Fruit fly (Drosophila melanogaster): ENCODE measurements around the gene Rcd4.
A peak's percentile ranks its signal among the peaks of the same experiment; 100 is the strongest.

Rcd4 gene

DNA sequence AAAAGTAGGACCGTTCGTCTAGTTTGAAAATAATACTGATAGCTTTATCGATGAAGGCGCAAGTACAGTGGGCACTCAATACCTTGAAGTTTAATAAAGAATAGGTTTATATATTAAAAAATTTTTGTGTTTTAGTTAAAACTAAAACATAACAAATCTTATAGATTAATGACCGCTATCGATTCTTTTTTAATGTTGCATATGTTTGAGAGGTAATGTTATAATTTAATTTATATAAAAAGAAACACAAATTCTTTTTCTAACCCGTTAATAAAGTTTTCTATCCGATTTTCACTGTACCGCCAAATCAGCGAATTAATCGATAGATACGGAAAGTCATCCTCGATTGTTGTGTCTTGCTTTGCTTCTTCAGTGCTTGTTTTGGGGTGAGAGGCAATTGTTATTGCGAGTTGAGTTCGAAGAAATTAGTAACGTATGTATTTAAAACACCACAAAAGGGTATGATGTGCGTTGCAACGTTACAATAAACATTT lies 1.5 kb downstream of the Rcd4 start, which contains the start of the genes Dad1 and CG13384 (continued):
- peak; percentile 91 for TF ChIP-seq Chrac-16 (GFP tag; optimal IDR thresholded peaks at IDR 0.05)
- TF ChIP-seq yki (optimal IDR thresholded peaks at IDR 0.05) = no peak
- TF ChIP-seq hb (GFP tag; IDR thresholded peaks at IDR 0.05; ENCODE audit: partially characterized antibody) = no peak
- peak; percentile 95 for TF ChIP-seq Fer1 (GFP tag; optimal IDR thresholded peaks at IDR 0.05)
- peak; percentile 63 for TF ChIP-seq Bdp1 (GFP tag; optimal IDR thresholded peaks at IDR 0.05)
- peak; percentile 91 for TF ChIP-seq dmrt11E (tag; optimal IDR thresholded peaks at IDR 0.05)
- peak; percentile 81 for TF ChIP-seq pho (GFP tag; optimal IDR thresholded peaks at IDR 0.05)
- TF ChIP-seq so (GFP tag; IDR thresholded peaks at IDR 0.05) = peak; percentile 78; the same call in 2 of the 3 replicates
- TF ChIP-seq zen2 (GFP tag; IDR thresholded peaks at IDR 0.05; ENCODE audit: partially characterized antibody) = no peak
- TF ChIP-seq CG9932 (GFP tag; IDR thresholded peaks at IDR 0.05) = peak; percentile 97
- peak; percentile 83 for TF ChIP-seq CG18764 (GFP tag; optimal IDR thresholded peaks at IDR 0.05)
- TF ChIP-seq CG3838 (GFP tag; optimal IDR thresholded peaks at IDR 0.05) = peak; percentile 60
- TF ChIP-seq exex (tag; optimal IDR thresholded peaks at IDR 0.05) = peak; percentile 90
- no peak for TF ChIP-seq abd-A (tag; optimal IDR thresholded peaks at IDR 0.05)
- peak; percentile 87 for TF ChIP-seq CG17328 (GFP tag; IDR thresholded peaks at IDR 0.05)
- peak; percentile 58 for TF ChIP-seq dimm (GFP tag; IDR thresholded peaks at IDR 0.05)
- no peak; the same call in 2 of the 3 replicates for TF ChIP-seq CG6791 (GFP tag; IDR thresholded peaks at IDR 0.05; ENCODE audit: partially characterized antibody)
- peak; percentile 33; the same call in 1 of the 3 replicates for TF ChIP-seq Opbp (GFP tag; IDR thresholded peaks at IDR 0.05; ENCODE audit: partially characterized antibody)
- TF ChIP-seq ash1 (GFP tag; optimal IDR thresholded peaks at IDR 0.05) = no peak
- peak; percentile 44 for TF ChIP-seq CG13624 (GFP tag; optimal IDR thresholded peaks at IDR 0.05)
- TF ChIP-seq Fer2 (tag; optimal IDR thresholded peaks at IDR 0.05) = peak; percentile 94
- peak; percentile 95 for TF ChIP-seq CG10543 (GFP tag; optimal IDR thresholded peaks at IDR 0.05)
- TF ChIP-seq CG11560 (tag; IDR thresholded peaks at IDR 0.05) = peak; percentile 82
- TF ChIP-seq kni (GFP tag; optimal IDR thresholded peaks at IDR 0.05) = peak; percentile 59
- TF ChIP-seq usp (GFP tag; optimal IDR thresholded peaks at IDR 0.05) = no peak
- TF ChIP-seq chn (GFP tag; optimal IDR thresholded peaks at IDR 0.05) = peak; percentile 68
- TF ChIP-seq CG17385 (GFP tag; optimal IDR thresholded peaks at IDR 0.05) = peak; percentile 92
- no peak for TF ChIP-seq br (optimal IDR thresholded peaks at IDR 0.05)
- peak; percentile 89 for TF ChIP-seq zen (tag; optimal IDR thresholded peaks at IDR 0.05)
- peak; percentile 91 for TF ChIP-seq oc (tag; optimal IDR thresholded peaks at IDR 0.05)
- peak; percentile 18 for TF ChIP-seq fu2 (GFP tag; optimal IDR thresholded peaks at IDR 0.05)
- TF ChIP-seq CG2875 (GFP tag; optimal IDR thresholded peaks at IDR 0.05) = peak; percentile 66
- peak; percentile 87 for TF ChIP-seq CG10366 (GFP tag; IDR thresholded peaks at IDR 0.05)
- TF ChIP-seq Dad (GFP tag; optimal IDR thresholded peaks at IDR 0.05) = peak; percentile 44
- TF ChIP-seq gfzf (GFP tag; optimal IDR thresholded peaks at IDR 0.05) = peak; percentile 65
- no peak for TF ChIP-seq Optix (GFP tag; IDR thresholded peaks at IDR 0.05)
- TF ChIP-seq Nf-YA (GFP tag; IDR thresholded peaks at IDR 0.05) = peak; percentile 47; the same call in 1 of the 2 replicates
- TF ChIP-seq Ets65A (GFP tag) = peak; percentile 93
- TF ChIP-seq CG8765 (GFP tag; IDR thresholded peaks at IDR 0.05) = peak; percentile 78; the same call in 1 of the 2 replicates
- peak; percentile 84 for TF ChIP-seq CG2889 (GFP tag; IDR thresholded peaks at IDR 0.05)
- TF ChIP-seq unpg (GFP tag; optimal IDR thresholded peaks at IDR 0.05) = peak; percentile 93
- TF ChIP-seq ranshi (GFP tag; IDR thresholded peaks at IDR 0.05) = peak; percentile 89
- TF ChIP-seq CG2129 (GFP tag; IDR thresholded peaks at IDR 0.05; ENCODE audit: partially characterized antibody) = peak; percentile 13; the same call in 1 of the 2 replicates
- peak; percentile 81 for TF ChIP-seq CG1529 (GFP tag; optimal IDR thresholded peaks at IDR 0.05)
- peak; percentile 93 for TF ChIP-seq Atf6 (GFP tag; IDR thresholded peaks at IDR 0.05)
- TF ChIP-seq ken (GFP tag; IDR thresholded peaks at IDR 0.05) = peak; percentile 81
- peak; percentile 84 for TF ChIP-seq Max (GFP tag; optimal IDR thresholded peaks at IDR 0.05)
- peak; percentile 75 for TF ChIP-seq org-1 (GFP tag; optimal IDR thresholded peaks at IDR 0.05)
- TF ChIP-seq p53 (GFP tag; optimal IDR thresholded peaks at IDR 0.05) = no peak
- peak; percentile 24 for TF ChIP-seq CG4707 (GFP tag; optimal IDR thresholded peaks at IDR 0.05)
- no peak for TF ChIP-seq eyg (GFP tag; optimal IDR thresholded peaks at IDR 0.05)

All from whole organism, embryonic.